Worm (Caenorhabditis elegans): ENCODE measurements around the gene T15B7.1.

T15B7.1 gene

DNA sequence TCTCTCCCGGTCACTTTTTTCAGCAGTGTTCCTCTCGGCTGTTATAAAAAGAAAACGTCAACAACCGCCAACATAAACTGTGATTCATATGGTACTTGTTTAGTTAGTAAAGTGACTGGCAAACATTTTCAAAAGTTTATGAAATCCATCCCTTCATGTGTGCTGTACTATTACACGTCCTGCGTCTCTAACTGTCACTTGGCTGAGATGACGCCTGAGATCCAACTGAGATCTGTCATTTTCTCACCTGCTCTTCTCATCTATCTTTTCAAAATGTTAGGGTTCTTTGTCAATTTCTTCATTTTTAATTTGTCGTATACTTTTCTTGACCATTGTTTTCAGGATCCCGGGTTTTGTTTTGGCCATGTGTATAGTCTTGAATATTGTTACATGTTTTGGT lies 32.2 kb downstream of the T15B7.1 start:
- peak; percentile 69 for TF ChIP-seq unc-62 (GFP tag; optimal IDR thresholded peaks at IDR 0.05)
- TF ChIP-seq sem-2 (GFP tag; optimal IDR thresholded peaks at IDR 0.05) = no peak
- peak; percentile 65 for TF ChIP-seq hlh-1 (tag; optimal IDR thresholded peaks at IDR 0.05)

DNA sequence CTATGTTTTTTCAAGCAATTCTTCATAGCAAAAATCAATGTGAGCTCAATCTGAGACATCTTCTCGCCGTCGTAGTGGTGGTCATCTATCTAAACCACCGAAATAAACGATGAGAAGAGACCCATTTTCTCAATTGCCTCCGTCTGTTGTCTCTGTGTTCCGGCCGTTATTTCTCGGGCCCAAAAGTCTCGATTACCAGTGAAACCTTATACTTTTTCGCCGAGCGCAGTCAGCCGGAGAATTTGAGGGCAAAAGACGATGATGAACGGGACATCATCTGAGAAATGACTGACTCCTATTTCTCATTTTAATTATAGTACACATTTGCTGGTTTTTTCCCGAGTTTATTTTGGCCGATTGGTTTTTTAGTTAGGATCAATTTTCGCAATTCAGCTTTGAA lies 33.3 kb downstream of the T15B7.1 start:
- TF ChIP-seq cnd-1 (tag; optimal IDR thresholded peaks at IDR 0.05) (no peak), mab-5 (tag; optimal IDR thresholded peaks at IDR 0.05) (no peak), elt-1 (tag; optimal IDR thresholded peaks at IDR 0.05; ENCODE audit: borderline replicate concordance, insufficient read depth) (no peak), lin-32 (GFP tag; optimal IDR thresholded peaks at IDR 0.05) (no peak), nhr-76 (tag; optimal IDR thresholded peaks at IDR 0.05) (no peak), pha-4 (tag; optimal IDR thresholded peaks at IDR 0.05) (no peak), M03D4.4 (tag; optimal IDR thresholded peaks at IDR 0.05) (no peak), nhr-237 (tag; optimal IDR thresholded peaks at IDR 0.05) (no peak), flh-1 (GFP tag; optimal IDR thresholded peaks at IDR 0.05) (no peak), mep-1 (tag; optimal IDR thresholded peaks at IDR 0.05) (no peak)

DNA sequence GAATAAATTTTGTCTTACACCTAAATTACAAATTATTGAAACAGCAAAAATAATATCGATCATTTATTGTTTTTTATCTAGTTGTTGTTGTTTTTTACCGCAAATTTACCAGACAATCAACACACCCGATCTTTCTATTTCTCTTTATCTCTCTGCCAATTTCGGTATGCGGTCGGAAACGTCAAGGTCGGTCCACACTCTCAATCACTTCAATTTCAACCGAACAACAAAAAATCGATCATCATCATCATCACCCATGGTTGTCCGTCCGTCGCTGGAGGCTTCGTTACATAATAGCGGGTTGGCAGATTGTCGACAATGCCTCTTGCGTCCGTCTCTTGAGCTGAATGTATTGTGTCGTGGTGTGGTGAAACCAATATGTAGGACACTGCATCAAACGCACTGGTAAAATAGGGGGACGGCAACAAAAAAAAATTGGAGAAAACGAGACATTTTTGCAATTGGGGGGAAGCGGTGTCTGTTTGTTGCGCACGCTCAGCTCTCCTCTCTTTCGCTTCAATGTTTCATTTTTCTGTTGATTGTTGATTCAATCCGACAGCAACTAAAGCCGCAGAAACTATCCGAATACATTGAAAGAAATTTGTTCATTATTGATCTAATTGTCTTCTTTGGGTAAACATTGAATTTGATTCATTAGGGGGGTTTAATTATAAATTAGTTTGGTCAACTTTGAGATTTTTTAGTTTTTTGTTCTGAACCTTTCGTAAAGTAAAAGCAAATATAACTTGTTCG lies 34.4 kb downstream of the T15B7.1 start:
- TF ChIP-seq sptf-1 (tag; optimal IDR thresholded peaks at IDR 0.05) (no peak), elt-1 (tag; optimal IDR thresholded peaks at IDR 0.05; ENCODE audit: borderline replicate concordance, insufficient read depth) (peak; percentile 75), ceh-39 (tag; optimal IDR thresholded peaks at IDR 0.05) (no peak), ham-2 (GFP tag; optimal IDR thresholded peaks at IDR 0.05) (peak; percentile 59), ces-1 (GFP tag; optimal IDR thresholded peaks at IDR 0.05) (peak; percentile 16), flh-1 (GFP tag; optimal IDR thresholded peaks at IDR 0.05) (no peak), nhr-28 (tag; optimal IDR thresholded peaks at IDR 0.05) (no peak), nhr-76 (tag; optimal IDR thresholded peaks at IDR 0.05) (no peak), lsy-2 (tag; optimal IDR thresholded peaks at IDR 0.05) (no peak), nhr-12 (tag; optimal IDR thresholded peaks at IDR 0.05) (no peak), ztf-11 (tag; optimal IDR thresholded peaks at IDR 0.05) (no peak), M03D4.4 (tag; optimal IDR thresholded peaks at IDR 0.05) (no peak), elt-3 (tag; optimal IDR thresholded peaks at IDR 0.05) (no peak), bed-3 (GFP tag; optimal IDR thresholded peaks at IDR 0.05) (no peak), drap-1 (GFP tag; optimal IDR thresholded peaks at IDR 0.05) (no peak), snpc-4 (tag; optimal IDR thresholded peaks at IDR 0.05) (no peak), unc-120 (tag; optimal IDR thresholded peaks at IDR 0.05; ENCODE audit: poor library complexity, severe bottlenecking) (no peak), zip-8 (tag; optimal IDR thresholded peaks at IDR 0.05) (no peak), lin-32 (GFP tag; optimal IDR thresholded peaks at IDR 0.05) (no peak), unc-62 (GFP tag; optimal IDR thresholded peaks at IDR 0.05) (no peak), pha-4 (tag; optimal IDR thresholded peaks at IDR 0.05) (peak; percentile 0)

DNA sequence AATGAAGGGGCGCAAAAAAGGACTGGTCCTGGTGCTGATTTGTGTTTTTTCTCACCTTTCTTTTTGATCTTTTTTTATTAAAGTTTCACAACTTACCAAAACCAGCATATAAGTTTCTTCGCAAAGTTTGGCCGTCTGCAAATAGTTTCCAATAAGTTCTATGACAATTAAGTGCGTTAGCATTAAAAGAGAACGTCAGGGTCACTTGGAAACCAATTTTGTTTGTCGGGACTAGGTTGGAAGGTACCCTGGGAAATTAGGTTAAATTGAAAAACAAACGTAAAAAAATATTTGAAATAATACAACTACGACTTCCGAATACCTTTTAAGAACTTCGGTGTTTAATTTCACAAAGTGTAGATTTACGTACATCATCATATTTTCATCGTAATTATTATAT lies 36.0 kb downstream of the T15B7.1 start:
- TF ChIP-seq ham-2 (GFP tag; optimal IDR thresholded peaks at IDR 0.05) = no peak
- TF ChIP-seq nhr-237 (tag; optimal IDR thresholded peaks at IDR 0.05) = no peak
- TF ChIP-seq mls-2 (tag; optimal IDR thresholded peaks at IDR 0.05) = no peak
- TF ChIP-seq snpc-4 (tag; optimal IDR thresholded peaks at IDR 0.05) = no peak
- no peak for TF ChIP-seq elt-1 (tag; optimal IDR thresholded peaks at IDR 0.05; ENCODE audit: borderline replicate concordance, insufficient read depth)
- TF ChIP-seq hlh-1 (tag; optimal IDR thresholded peaks at IDR 0.05) = no peak
- no peak for TF ChIP-seq nhr-76 (tag; optimal IDR thresholded peaks at IDR 0.05)
- TF ChIP-seq sem-2 (GFP tag; optimal IDR thresholded peaks at IDR 0.05) = no peak
- TF ChIP-seq unc-62 (GFP tag; optimal IDR thresholded peaks at IDR 0.05) = no peak
- TF ChIP-seq ceh-83 (GFP tag; optimal IDR thresholded peaks at IDR 0.05) = no peak
- no peak for TF ChIP-seq M03D4.4 (tag; optimal IDR thresholded peaks at IDR 0.05)
- no peak for TF ChIP-seq nhr-2 (tag; optimal IDR thresholded peaks at IDR 0.05)
- no peak for TF ChIP-seq elt-3 (tag; optimal IDR thresholded peaks at IDR 0.05)
- no peak for TF ChIP-seq zip-8 (tag; optimal IDR thresholded peaks at IDR 0.05)
- TF ChIP-seq unc-120 (tag; optimal IDR thresholded peaks at IDR 0.05; ENCODE audit: poor library complexity, severe bottlenecking) = no peak
- TF ChIP-seq lin-32 (GFP tag; optimal IDR thresholded peaks at IDR 0.05) = no peak
- TF ChIP-seq unc-39 (tag; optimal IDR thresholded peaks at IDR 0.05) = no peak
- TF ChIP-seq cnd-1 (tag; optimal IDR thresholded peaks at IDR 0.05) = no peak
- TF ChIP-seq tbx-8 (GFP tag; optimal IDR thresholded peaks at IDR 0.05) = no peak

All from whole organism, mixed stage, embryonic.